Worm (Caenorhabditis elegans) whole organism, L4 larva: ENCODE results near the gene T12B3.2.
A peak's percentile ranks its signal among the peaks of the same experiment; 100 is the strongest.

Experiments
- F26F4.8 ChIP-seq: fragments of 200-800 bp; sonication (Bioruptor generic); conservative IDR thresholded peaks from 2 replicates; pipeline ENCODE4 v1.3.6; 2022; ENCODE audit warnings: missing genetic modification characterization, missing compliant biosample characterization
- ceh-62 ChIP-seq: sonication (generic microtip); optimal IDR thresholded peaks from 2 replicates; lab custom pipeline; 2017; ENCODE audit warnings: missing biosample characterization, missing genetic modification characterization
- lin-38 ChIP-seq: fragments of 200-800 bp; sonication (Bioruptor generic); IDR thresholded peaks from 2 replicates; pipeline ENCODE4 v1.3.6; 2022; ENCODE audit warnings: missing genetic modification reagents, missing genetic modification characterization, missing compliant biosample characterization
- lin-39 ChIP-seq: fragments of 150-350 bp; optimal IDR thresholded peaks from 2 replicates; lab custom pipeline; 2014; ENCODE audit warnings: missing biosample characterization, missing genetic modification reagents, missing genetic modification characterization
- nhr-11 ChIP-seq: fragments of 150-350 bp; optimal IDR thresholded peaks from 2 replicates; lab custom pipeline; 2014; ENCODE audit warnings: missing biosample characterization, missing genetic modification characterization
- nhr-28 ChIP-seq: fragments of 150-350 bp; optimal IDR thresholded peaks from 2 replicates; lab custom pipeline; 2014; ENCODE audit warnings: missing biosample characterization, missing genetic modification characterization
- nhr-42 ChIP-seq: fragments of 200-800 bp; sonication (Bioruptor generic); IDR thresholded peaks from 2 replicates; pipeline ENCODE4 v1.3.6; 2022; ENCODE audit warnings: missing genetic modification characterization, missing compliant biosample characterization
- pha-4 ChIP-seq, 2 experiments: fragments of 150-350 bp in 1 of 2; fragments of 200-800 bp in 1 of 2; sonication (Bioruptor generic) in 1 of 2; IDR thresholded peaks in 1 of 2; optimal IDR thresholded peaks in 1 of 2; 2 replicates each; pipeline versions ENCODE4 v1.3.6 to Lab custom; 2014 to 2022; ENCODE audit warnings: missing genetic modification characterization in 2 of 2, missing genetic modification reagents in 2 of 2, missing biosample characterization in 1 of 2, missing compliant biosample characterization in 1 of 2
- zag-1 ChIP-seq: fragments of 150-350 bp; optimal IDR thresholded peaks from 2 replicates; lab custom pipeline; 2014; ENCODE audit warnings: missing biosample characterization, missing genetic modification characterization

DNA sequence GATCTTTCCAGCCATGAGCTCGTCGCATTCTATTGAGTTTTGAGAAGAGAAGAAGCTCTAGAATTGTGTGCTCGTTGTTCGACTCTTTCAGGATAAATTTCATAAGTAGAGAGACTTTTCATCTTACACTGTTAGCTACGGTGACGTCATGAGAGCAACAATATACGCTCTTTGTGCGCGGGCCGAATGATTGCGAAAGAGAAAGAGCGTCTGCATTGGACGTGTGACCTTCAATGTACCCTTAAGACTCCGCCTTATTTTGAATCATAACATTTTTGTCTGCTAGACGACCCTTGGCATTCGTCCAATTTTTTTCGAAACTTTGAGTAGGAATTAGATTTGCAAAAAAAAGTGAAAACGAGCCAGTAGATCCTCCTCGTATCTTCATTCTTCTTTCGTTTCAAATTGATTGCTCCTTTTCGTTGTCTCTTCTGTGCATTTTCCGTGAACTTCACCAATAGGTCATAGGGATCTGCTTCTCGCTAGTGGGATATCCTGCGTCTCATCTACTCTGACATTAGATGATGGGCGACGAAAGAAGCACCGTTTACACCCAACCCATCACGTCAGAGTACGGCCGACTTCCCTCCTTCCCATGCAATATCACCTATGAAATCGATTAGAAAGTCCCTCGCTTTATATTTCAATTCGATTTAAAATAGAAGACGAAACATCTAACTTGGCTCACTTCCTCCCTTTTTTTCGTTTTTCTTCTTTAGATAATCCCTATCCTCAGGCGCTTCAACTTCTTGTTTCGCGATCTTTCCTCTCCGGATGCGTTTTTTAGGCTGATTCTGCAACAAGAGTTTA is 15.1 kb downstream of the T12B3.2 start:
- TF ChIP-seq lin-38 = no peak
- TF ChIP-seq nhr-42 (GFP tag; lab: Robert Waterston, UW) = no peak
- no peak for TF ChIP-seq F26F4.8
- TF ChIP-seq nhr-28 (tag; lab: Kevin White, UChicago) = no peak
- TF ChIP-seq nhr-11 (tag; lab: Kevin White, UChicago) = peak; percentile 31
- no peak for TF ChIP-seq ceh-62 (tag; lab: Kevin White, UChicago)
- TF ChIP-seq lin-39 (tag; lab: Kevin White, UChicago) = no peak
- TF ChIP-seq pha-4 (GFP tag; IDR thresholded peaks at IDR 0.05; lab: Robert Waterston, UW) = no peak
- TF ChIP-seq pha-4 (tag; optimal IDR thresholded peaks at IDR 0.05; lab: Kevin White, UChicago) = peak; percentile 82
- no peak for TF ChIP-seq zag-1 (tag; lab: Kevin White, UChicago)
